Worm (Caenorhabditis elegans): ENCODE measurements around the gene Y70C5A.2.

The Y70C5A.2 gene

DNA sequence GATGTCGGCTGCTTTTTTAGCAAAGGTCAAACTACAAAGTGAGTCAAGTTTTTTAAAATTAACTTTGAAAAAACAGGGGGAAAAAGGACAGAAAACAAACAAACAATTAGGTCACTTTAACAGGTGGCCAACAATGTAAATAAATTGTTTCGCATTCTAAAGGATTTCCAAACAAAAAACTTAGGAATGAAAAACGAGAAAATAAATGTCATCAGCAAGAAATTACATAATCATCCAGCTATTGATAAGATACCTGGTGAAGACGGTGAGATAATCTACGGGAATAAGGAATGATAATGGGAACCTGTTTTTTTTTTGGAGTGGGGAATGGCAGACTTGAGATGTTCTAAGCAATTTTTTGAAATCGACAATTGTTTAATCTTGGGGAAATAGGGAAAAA, 26.9 kb downstream of the Y70C5A.2 start:
- no peak for TF ChIP-seq unc-62 (GFP tag; optimal IDR thresholded peaks at IDR 0.05)

DNA sequence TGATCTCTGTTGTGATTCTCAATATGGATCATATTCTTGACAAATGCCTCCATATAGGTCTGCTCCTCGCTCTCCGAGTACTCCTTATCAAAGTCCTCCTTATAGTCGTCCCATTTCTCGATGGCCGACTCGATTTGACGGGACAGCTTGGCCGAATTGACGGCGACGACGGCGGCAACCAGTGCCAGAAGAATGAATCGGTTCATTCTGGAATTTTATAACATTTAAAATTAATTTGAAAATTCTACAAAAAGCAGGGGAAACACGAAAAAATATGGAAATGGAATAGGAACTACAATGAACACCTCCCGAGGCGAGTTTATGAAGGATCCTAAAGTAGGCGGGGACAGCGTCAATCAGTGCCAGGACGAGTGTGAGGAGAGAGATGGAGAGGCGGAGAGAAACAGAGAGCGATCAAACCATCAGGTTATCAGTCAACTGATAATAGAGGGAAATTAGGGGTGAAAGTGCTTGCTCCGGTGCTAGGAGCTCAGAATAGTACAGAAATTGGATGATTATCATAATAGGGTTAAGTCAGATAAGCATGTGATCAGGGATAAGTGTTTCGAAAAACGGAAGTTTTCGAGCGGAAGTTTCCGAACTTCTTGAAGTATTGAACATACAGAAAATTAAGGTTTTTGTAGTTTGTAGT, 27.7 kb downstream of the Y70C5A.2 start, which contains the start of gene cpl-1:
cpl-1 (minus strand) TSS at position 207 of the 652 bp plus-strand sequence.
- no peak for TF ChIP-seq unc-62 (GFP tag; optimal IDR thresholded peaks at IDR 0.05)

DNA sequence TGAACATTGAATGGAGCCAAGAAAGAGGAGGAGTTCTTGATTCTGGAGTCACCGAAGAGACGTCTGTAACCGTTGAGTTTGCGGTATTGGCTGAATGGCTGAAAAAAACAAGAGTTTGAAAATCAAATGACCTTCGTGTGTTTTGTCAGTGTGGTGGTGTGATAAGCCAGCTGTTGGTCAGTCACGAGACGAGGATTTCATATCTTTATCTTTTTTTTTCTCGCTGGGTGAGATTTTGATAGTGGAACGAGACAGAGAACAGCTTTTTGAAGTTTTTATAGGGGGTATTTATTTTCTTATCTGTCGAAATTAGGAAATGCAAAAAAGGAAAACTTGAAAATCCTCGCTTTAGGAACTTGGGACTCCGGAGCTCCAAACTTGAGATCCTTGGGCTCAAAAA, 28.5 kb downstream of the Y70C5A.2 start:
- TF ChIP-seq unc-62 (GFP tag; optimal IDR thresholded peaks at IDR 0.05): no peak

DNA sequence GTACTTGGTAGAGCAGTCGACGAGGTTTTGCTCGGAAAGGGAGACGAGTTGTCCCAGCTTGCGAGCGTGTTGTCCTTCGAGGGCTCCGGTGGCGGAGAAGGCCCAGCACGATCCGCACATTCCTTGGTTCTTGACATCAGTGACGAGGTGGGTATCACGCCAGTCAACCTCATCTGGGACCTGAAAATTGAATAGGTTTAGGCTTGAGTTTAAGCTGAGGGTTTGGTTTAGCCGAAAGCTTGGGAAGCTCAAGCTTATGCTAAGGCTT, 29.3 kb downstream of the Y70C5A.2 start:
- no peak for TF ChIP-seq unc-62 (GFP tag; optimal IDR thresholded peaks at IDR 0.05)

DNA sequence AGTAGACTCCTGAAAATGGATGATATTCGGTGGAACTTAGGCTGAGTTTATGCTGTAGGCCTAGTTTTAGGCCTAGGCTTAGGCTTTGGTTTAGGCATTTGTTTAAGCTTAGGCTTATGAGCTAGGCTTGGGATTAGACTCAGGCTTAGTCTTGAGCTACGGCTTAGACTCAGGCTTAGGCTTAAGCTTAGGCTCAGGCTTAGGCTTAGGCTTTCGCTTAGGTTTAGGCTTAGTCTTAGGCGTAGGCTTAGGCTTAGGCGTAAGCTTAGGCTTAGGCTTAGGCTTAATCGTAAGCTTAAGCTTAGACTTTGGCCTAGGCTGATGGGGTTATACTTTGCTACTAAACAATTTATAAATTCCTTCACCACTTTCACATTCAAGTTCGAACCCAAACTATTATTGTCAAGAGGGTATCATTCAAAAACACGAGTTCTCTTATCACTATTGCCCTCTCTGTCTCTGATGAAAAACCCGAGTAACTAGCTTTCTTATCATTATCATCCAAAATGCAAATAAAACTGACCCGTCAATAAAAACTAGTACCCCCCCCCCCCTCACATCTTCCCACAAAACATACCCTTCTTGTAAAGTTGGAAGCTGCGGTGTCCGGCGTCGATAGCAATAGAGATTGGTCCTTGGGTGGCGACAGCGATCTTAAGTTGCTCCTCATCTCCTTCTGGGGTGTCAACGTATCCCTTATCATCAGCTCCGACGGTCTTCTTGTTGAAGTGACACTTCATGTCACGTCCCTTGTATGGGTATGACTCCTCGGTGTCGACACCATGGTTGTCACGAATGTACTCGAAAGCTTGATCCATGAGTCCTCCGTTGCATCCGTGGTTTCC, 29.8 kb downstream of the Y70C5A.2 start:
- TF ChIP-seq unc-62 (GFP tag; optimal IDR thresholded peaks at IDR 0.05): no peak

DNA sequence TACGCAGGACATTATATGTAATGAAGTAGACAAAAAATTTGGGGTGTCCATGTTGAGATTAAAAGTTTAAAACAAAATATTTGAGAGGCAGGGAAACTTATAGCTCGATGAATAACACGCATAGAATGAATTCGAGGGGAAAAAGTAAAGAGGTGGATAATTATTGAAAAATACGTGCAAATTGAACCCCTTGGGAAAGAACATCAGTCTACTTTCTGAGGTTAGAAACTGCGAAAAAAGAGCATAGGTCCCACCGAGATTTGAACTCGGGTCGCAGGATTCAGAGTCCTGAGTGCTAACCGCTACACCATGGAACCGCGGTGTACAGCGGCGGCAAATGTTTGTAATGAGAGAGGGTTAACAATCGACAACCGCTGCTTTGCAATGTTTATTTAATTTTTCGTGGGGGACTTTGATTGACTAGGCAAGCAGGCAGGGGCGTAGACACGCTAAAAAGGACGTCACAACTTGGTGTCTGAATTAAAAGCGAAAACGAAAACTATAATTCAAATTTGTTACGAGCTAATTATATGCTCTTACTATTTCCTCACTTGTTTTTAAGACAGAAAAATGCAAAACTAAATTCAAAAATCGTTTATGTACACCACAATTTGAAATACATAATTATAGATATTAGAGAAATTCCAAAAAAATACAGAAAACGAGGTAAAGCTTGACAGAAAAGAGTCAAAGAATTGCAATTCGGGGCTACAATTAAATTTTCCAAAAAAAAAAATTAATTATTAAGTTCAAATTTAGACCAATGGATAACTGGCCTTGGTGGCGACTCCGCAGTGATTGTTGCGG, 30.8 kb downstream of the Y70C5A.2 start, which contains the start of gene srh-269:
srh-269 (minus strand) TSS at position 51 of the 807 bp plus-strand sequence.
- no peak for TF ChIP-seq unc-62 (GFP tag; optimal IDR thresholded peaks at IDR 0.05)

DNA sequence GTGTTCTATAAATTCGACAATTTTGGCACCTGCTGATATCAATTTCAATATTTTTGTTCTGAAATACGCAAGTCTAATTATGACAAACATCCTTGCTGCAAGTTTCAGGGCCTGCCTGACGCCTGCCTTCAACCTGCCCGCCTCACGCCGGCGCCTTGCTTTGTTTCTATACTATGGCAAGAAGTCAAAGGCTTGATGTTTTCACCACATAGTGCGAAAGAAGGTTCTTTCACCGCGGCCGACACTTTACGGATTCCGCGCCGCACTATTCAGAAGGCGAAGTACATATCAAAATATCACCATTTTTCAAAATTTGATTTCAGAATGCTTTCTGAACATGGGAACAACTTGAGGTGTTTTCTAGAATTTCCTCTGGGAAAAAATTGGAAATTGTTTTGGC, 33.5 kb downstream of the Y70C5A.2 start:
- TF ChIP-seq unc-62 (GFP tag; optimal IDR thresholded peaks at IDR 0.05): no peak

DNA sequence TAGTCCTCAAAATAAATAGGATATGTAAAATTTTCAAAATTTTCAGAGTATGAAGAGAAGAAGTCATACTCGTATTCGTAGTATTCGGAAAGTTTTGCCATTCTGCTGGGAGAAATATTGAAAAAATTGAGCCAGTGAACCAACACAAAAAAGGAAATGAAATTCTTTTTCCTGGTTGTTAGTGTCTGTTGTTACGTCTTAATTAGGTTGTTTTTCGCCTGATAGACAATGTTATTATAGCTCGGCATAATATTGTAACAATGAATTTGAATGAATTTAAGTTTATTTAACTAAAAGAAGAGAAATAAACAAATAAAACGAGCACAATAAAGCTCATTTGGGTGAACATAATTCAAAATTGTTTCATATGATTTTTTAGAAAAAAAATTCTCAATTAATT, 34.6 kb downstream of the Y70C5A.2 start, which contains the start of gene srw-73:
srw-73 (minus strand) TSS at position 101 of the 400 bp plus-strand sequence.
- TF ChIP-seq unc-62 (GFP tag; optimal IDR thresholded peaks at IDR 0.05): no peak

DNA sequence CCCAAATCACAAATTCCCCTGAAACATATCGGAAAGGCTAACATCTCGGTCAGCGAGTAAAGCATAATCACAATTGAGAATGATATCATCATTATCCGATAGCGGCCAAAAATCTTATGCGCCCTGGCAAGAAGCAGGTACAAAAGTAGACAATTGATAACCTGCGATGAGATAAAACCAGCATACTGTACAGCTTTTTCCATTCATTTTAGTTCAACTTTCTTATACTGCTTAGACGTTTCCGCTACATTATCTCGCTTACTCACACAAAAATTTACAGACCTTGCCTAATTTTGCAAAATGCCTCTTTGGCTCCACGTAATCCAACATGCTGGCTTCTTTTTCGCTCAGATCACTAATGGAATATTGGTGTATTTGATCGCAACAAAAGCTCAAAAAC, 40.0 kb downstream of the Y70C5A.2 start, which contains the start of gene str-150:
str-150 (plus strand) TSS at position 301 of the 400 bp plus-strand sequence.
- TF ChIP-seq unc-62 (GFP tag; optimal IDR thresholded peaks at IDR 0.05): no peak

DNA sequence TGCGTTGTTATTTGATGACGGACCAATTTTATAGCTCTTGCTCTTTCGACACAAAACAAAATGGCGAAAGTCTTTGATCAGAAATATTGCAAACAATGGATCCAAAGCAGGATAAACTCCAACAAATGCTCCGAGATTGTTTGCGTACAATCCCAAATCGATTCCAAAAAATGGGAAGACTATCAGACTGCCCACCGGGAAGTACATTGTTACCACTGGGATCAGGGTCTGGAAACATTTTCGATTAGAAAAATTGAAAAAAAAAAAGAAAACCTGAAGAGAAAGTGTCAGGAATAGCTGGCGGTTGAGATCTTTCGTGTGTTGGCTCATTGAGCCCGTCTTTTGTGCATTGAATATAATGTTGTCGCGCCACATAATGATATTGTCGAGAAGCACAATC, 42.0 kb downstream of the Y70C5A.2 start:
- TF ChIP-seq unc-62 (GFP tag; optimal IDR thresholded peaks at IDR 0.05): no peak

DNA sequence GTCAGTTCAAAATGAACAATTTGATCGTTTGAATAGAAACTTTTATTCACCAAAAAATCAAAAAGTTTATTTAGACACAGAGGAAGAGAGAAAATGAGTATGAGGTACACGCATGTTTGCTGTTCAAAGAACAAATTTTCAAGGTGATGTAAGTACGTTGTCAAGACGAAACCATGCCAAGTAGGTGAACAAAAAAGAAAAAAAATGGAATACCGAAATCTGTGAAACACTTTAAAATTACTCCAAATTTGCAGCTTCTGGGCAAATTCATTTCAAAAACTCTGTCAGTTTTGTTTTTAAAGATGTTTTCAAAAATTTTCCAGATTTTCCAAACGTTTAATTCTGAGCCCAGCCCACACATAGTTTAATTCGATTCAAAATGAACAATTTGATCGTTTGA, 42.6 kb downstream of the Y70C5A.2 start, which contains the start of gene nhr-271:
nhr-271 (minus strand) TSS at position 101 of the 400 bp plus-strand sequence.
- no peak for TF ChIP-seq unc-62 (GFP tag; optimal IDR thresholded peaks at IDR 0.05)

DNA sequence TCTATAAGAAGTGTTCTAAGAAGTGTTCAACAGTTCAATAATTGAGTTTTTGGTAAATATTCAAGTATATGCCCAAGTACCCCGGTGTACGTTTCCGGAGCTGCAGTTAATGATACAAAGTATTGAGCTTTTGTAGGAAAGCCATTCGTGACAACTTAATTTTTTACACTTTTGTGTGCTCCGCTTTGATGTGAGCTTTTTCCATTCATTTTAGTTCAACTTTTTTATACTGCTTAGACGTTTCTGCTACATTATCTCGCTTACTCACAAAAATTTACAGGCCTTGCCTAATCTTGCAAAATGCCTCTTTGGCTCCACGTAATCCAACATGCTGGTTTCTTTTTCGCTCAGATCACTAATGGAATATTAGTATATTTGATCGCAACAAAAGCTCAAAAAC, 47.1 kb downstream of the Y70C5A.2 start, which contains the start of gene str-151:
str-151 (plus strand) TSS at position 301 of the 400 bp plus-strand sequence.
- no peak for TF ChIP-seq unc-62 (GFP tag; optimal IDR thresholded peaks at IDR 0.05)

DNA sequence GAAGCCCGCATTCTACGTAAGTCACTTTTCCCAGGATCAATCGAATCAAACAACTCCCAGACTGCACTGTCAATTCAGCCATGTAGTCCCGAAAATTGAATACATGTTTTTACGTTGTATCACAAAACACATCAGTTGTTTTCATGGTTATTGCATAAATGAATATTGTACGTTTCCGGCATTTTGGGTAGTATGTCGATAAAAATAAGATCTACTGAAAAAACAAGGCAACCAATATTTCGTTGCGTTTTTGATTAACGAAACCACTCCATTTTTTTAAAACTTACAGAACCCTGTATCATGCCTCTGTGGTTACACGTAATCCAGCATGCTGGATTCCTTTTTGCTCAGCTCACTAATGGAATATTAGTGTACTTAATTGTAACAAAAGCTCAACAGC, 49.8 kb downstream of the Y70C5A.2 start, which contains the start of gene str-149:
str-149 (plus strand) TSS at position 301 of the 400 bp plus-strand sequence.
- no peak for TF ChIP-seq unc-62 (GFP tag; optimal IDR thresholded peaks at IDR 0.05)

Data from whole organism, dauer.